Worm (Caenorhabditis elegans): ENCODE results near the gene trpl-2.

trpl-2 gene

ce11 chrIV:4369116-4369515 lies 42.7 kb downstream of the trpl-2 start:
- no peak for TF ChIP-seq ref-1 (GFP tag; conservative IDR thresholded peaks at IDR 0.05)
- no peak for TF ChIP-seq ztf-23 (GFP tag; IDR thresholded peaks at IDR 0.05)
- no peak for TF ChIP-seq flt-1 (GFP tag; IDR thresholded peaks at IDR 0.05)
- TF ChIP-seq ztf-29 (GFP tag; IDR thresholded peaks at IDR 0.05) = no peak
- TF ChIP-seq tab-1 (GFP tag; IDR thresholded peaks at IDR 0.05) = no peak
- no peak for TF ChIP-seq T22C8.4 (GFP tag; IDR thresholded peaks at IDR 0.05)
- no peak for TF ChIP-seq med-1 (GFP tag; optimal IDR thresholded peaks at IDR 0.05; ENCODE audit: insufficient read depth)
- no peak for TF ChIP-seq klf-2 (GFP tag; conservative IDR thresholded peaks at IDR 0.05)
- TF ChIP-seq cog-1 (tag; optimal IDR thresholded peaks at IDR 0.05) = no peak
